Worm (Caenorhabditis elegans) whole organism, young adult: ENCODE results near the gene F55A4.3.

Experiments used
- B0035.1 ChIP-seq: sonication (generic microtip); optimal IDR thresholded peaks from 2 replicates; lab custom pipeline; 2016; ENCODE audit warnings: missing genetic modification characterization, mild to moderate bottlenecking, missing compliant biosample characterization, missing genotype, missing genetic modification reagents
- F10E7.11 ChIP-seq: sonication (generic microtip); optimal IDR thresholded peaks from 2 replicates; lab custom pipeline; 2017; ENCODE audit warnings: mild to moderate bottlenecking, missing genetic modification characterization, moderate library complexity, missing compliant biosample characterization
- F39B2.1 ChIP-seq: fragments of 200-800 bp; sonication (Bioruptor generic); IDR thresholded peaks from 2 replicates; pipeline ENCODE4 v1.3.6; 2022; ENCODE audit warnings: missing genetic modification reagents, missing genetic modification characterization, missing compliant biosample characterization
- F52B5.7 ChIP-seq: sonication (generic microtip); optimal IDR thresholded peaks from 2 replicates; lab custom pipeline; 2016; ENCODE audit warnings: mild to moderate bottlenecking, missing genetic modification characterization, missing compliant biosample characterization
- F57A8.1 ChIP-seq: fragments of 200-800 bp; sonication (Bioruptor generic); optimal IDR thresholded peaks from 2 replicates; lab custom pipeline; 2018; ENCODE audit warnings: mild to moderate bottlenecking, missing genetic modification characterization, moderate library complexity, missing compliant biosample characterization
- T07F8.4 ChIP-seq: sonication (generic microtip); optimal IDR thresholded peaks from 2 replicates; lab custom pipeline; 2016; ENCODE audit warnings: mild to moderate bottlenecking, missing genetic modification characterization, moderate library complexity, missing compliant biosample characterization
- Y53F4B.3 ChIP-seq: fragments of 200-800 bp; sonication (Bioruptor generic); IDR thresholded peaks from 2 replicates; pipeline ENCODE4 v1.3.6; 2022; ENCODE audit warnings: missing genetic modification reagents, missing genetic modification characterization, missing compliant biosample characterization
- ZK185.1 ChIP-seq: sonication (generic microtip); optimal IDR thresholded peaks from 2 replicates; lab custom pipeline; 2016; ENCODE audit warnings: mild to moderate bottlenecking, missing genetic modification characterization, missing compliant biosample characterization; ENCODE audit not compliant: poor library complexity, severe bottlenecking
- ama-1 ChIP-seq, 3 experiments: fragments of 150-350 bp in 1 of 3; sonication (generic microtip) in 2 of 3; optimal IDR thresholded peaks; 2 replicates each; lab custom pipeline; 2014 to 2018; ENCODE audit warnings: missing biosample characterization in 2 of 3, missing genetic modification characterization in 2 of 3, missing genetic modification reagents in 2 of 3
- aptf-2 ChIP-seq: fragments of 200-800 bp; sonication (Bioruptor generic); conservative IDR thresholded peaks from 2 replicates; pipeline ENCODE4 v1.3.6; 2022; ENCODE audit warnings: missing genetic modification reagents, missing genetic modification characterization, missing compliant biosample characterization
- atf-7 ChIP-seq: sonication (generic microtip); optimal IDR thresholded peaks from 2 replicates; lab custom pipeline; 2017; ENCODE audit warnings: mild to moderate bottlenecking, missing genetic modification characterization, missing compliant biosample characterization
- athp-1 ChIP-seq: sonication (generic microtip); optimal IDR thresholded peaks from 2 replicates; lab custom pipeline; 2017; ENCODE audit warnings: mild to moderate bottlenecking, missing genetic modification characterization, missing compliant biosample characterization
- attf-3 ChIP-seq: fragments of 200-800 bp; sonication (Bioruptor generic); conservative IDR thresholded peaks from 2 replicates; pipeline ENCODE4 v1.3.6; 2022; ENCODE audit warnings: missing genetic modification reagents, missing genetic modification characterization, missing compliant biosample characterization
- attf-5 ChIP-seq: fragments of 200-800 bp; sonication (Bioruptor generic); optimal IDR thresholded peaks from 2 replicates; lab custom pipeline; 2018; ENCODE audit warnings: mild to moderate bottlenecking, missing genetic modification characterization, missing compliant biosample characterization
- cebp-1 ChIP-seq, 2 experiments: fragments of 200-800 bp in 1 of 2; sonication (Bioruptor generic) in 1 of 2; sonication (generic microtip) in 1 of 2; IDR thresholded peaks in 1 of 2; optimal IDR thresholded peaks in 1 of 2; 2 replicates each; pipeline versions ENCODE4 v1.3.6 to Lab custom; 2017 to 2022; ENCODE audit warnings: missing compliant biosample characterization in 2 of 2, missing genetic modification characterization in 2 of 2, mild to moderate bottlenecking in 1 of 2, missing genetic modification reagents in 1 of 2, moderate library complexity in 1 of 2
- cebp-2 ChIP-seq: fragments of 200-800 bp; sonication (Bioruptor generic); IDR thresholded peaks from 2 replicates; pipeline ENCODE4 v1.3.6; 2022; ENCODE audit warnings: missing genetic modification characterization, missing compliant biosample characterization
- ceh-27 ChIP-seq: fragments of 200-800 bp; sonication (Bioruptor generic); optimal IDR thresholded peaks from 2 replicates; lab custom pipeline; 2018; ENCODE audit warnings: mild to moderate bottlenecking, missing genetic modification characterization, moderate library complexity, missing compliant biosample characterization
- ceh-58 ChIP-seq: fragments of 200-800 bp; sonication (Bioruptor generic); IDR thresholded peaks from 2 replicates; pipeline ENCODE4 v1.3.6; 2022; ENCODE audit warnings: missing genetic modification characterization, missing compliant biosample characterization
- chd-7 ChIP-seq: sonication (generic microtip); optimal IDR thresholded peaks from 2 replicates; lab custom pipeline; 2016; ENCODE audit warnings: mild to moderate bottlenecking, missing genetic modification characterization, moderate library complexity, missing compliant biosample characterization
- die-1 ChIP-seq: sonication (generic microtip); optimal IDR thresholded peaks from 2 replicates; lab custom pipeline; 2016; ENCODE audit warnings: missing genotype, mild to moderate bottlenecking, missing genetic modification characterization, missing compliant biosample characterization
- dpl-1 ChIP-seq: fragments of 150-350 bp; optimal IDR thresholded peaks from 2 replicates; lab custom pipeline; 2014; ENCODE audit warnings: missing biosample characterization, missing genetic modification reagents, missing genetic modification characterization
- egl-44 ChIP-seq: fragments of 200-800 bp; sonication (Bioruptor generic); IDR thresholded peaks from 2 replicates; pipeline ENCODE4 v1.3.6; 2022; ENCODE audit warnings: missing genetic modification reagents, missing genetic modification characterization, missing compliant biosample characterization
- lin-26 ChIP-seq: fragments of 200-800 bp; sonication (Bioruptor generic); IDR thresholded peaks from 2 replicates; pipeline ENCODE4 v1.3.6; 2022; ENCODE audit warnings: missing genetic modification reagents, missing genetic modification characterization, missing compliant biosample characterization
- lsy-27 ChIP-seq: sonication (generic microtip); optimal IDR thresholded peaks from 2 replicates; lab custom pipeline; 2017; ENCODE audit warnings: missing genetic modification characterization, mild to moderate bottlenecking, missing compliant biosample characterization, antibody characterized with exemption, missing genotype, borderline replicate concordance; ENCODE audit not compliant: insufficient read depth
- madf-3 ChIP-seq: fragments of 200-800 bp; sonication (Bioruptor generic); IDR thresholded peaks from 2 replicates; pipeline ENCODE4 v1.3.6; 2022; ENCODE audit warnings: missing genetic modification reagents, missing genetic modification characterization, missing compliant biosample characterization
- mxl-1 ChIP-seq: sonication (generic microtip); optimal IDR thresholded peaks from 2 replicates; lab custom pipeline; 2016; ENCODE audit warnings: missing genetic modification characterization, missing compliant biosample characterization
- nfya-2 ChIP-seq: fragments of 200-800 bp; sonication (Bioruptor generic); IDR thresholded peaks from 2 replicates; pipeline ENCODE4 v1.3.6; 2022; ENCODE audit warnings: missing genetic modification reagents, missing genetic modification characterization, missing compliant biosample characterization
- nfyb-1 ChIP-seq: fragments of 200-800 bp; sonication (Bioruptor generic); IDR thresholded peaks from 2 replicates; pipeline ENCODE4 v1.3.6; 2022; ENCODE audit warnings: missing genetic modification reagents, missing genetic modification characterization, missing compliant biosample characterization
- nhr-80 ChIP-seq: sonication (generic microtip); optimal IDR thresholded peaks from 2 replicates; lab custom pipeline; 2016; ENCODE audit warnings: missing genetic modification characterization, missing compliant biosample characterization
- pbrm-1 ChIP-seq: fragments of 200-800 bp; sonication (Bioruptor generic); IDR thresholded peaks from 2 replicates; pipeline ENCODE4 v1.3.6; 2022; ENCODE audit warnings: missing genetic modification reagents, missing genetic modification characterization, missing compliant biosample characterization
- somi-1 ChIP-seq: fragments of 200-800 bp; sonication (Bioruptor generic); optimal IDR thresholded peaks from 2 replicates; lab custom pipeline; 2018; ENCODE audit warnings: mild to moderate bottlenecking, missing genetic modification characterization, missing compliant biosample characterization
- tbp1 ChIP-seq: fragments of 200-800 bp; sonication (Bioruptor generic); optimal IDR thresholded peaks from 2 replicates; lab custom pipeline; 2018; ENCODE audit warnings: mild to moderate bottlenecking, missing genetic modification characterization, missing compliant biosample characterization
- unc-130 ChIP-seq: sonication (generic microtip); optimal IDR thresholded peaks from 2 replicates; lab custom pipeline; 2016; ENCODE audit warnings: missing genetic modification reagents, missing genetic modification characterization, missing compliant biosample characterization
- zfh-2 ChIP-seq: fragments of 200-800 bp; sonication (Bioruptor generic); conservative IDR thresholded peaks from 2 replicates; pipeline ENCODE4 v1.3.6; 2022; ENCODE audit warnings: missing genetic modification reagents, missing genetic modification characterization, missing compliant biosample characterization
- ztf-18 ChIP-seq: sonication (generic microtip); optimal IDR thresholded peaks from 2 replicates; lab custom pipeline; 2016; ENCODE audit warnings: missing genotype, mild to moderate bottlenecking, missing genetic modification characterization, missing compliant biosample characterization
- ztf-22 ChIP-seq: fragments of 200-800 bp; sonication (Bioruptor generic); optimal IDR thresholded peaks from 2 replicates; lab custom pipeline; 2018; ENCODE audit warnings: mild to moderate bottlenecking, missing genetic modification characterization, moderate library complexity, missing compliant biosample characterization
- ztf-25 ChIP-seq: fragments of 200-800 bp; sonication (Bioruptor generic); IDR thresholded peaks from 2 replicates; pipeline ENCODE4 v1.3.6; 2022; ENCODE audit warnings: missing genetic modification reagents, missing genetic modification characterization, missing compliant biosample characterization
- ztf-6 ChIP-seq: fragments of 200-800 bp; sonication (Bioruptor generic); IDR thresholded peaks from 2 replicates; pipeline ENCODE4 v1.3.6; 2022; ENCODE audit warnings: missing genetic modification reagents, missing genetic modification characterization, missing compliant biosample characterization

F55A4.3 gene

DNA sequence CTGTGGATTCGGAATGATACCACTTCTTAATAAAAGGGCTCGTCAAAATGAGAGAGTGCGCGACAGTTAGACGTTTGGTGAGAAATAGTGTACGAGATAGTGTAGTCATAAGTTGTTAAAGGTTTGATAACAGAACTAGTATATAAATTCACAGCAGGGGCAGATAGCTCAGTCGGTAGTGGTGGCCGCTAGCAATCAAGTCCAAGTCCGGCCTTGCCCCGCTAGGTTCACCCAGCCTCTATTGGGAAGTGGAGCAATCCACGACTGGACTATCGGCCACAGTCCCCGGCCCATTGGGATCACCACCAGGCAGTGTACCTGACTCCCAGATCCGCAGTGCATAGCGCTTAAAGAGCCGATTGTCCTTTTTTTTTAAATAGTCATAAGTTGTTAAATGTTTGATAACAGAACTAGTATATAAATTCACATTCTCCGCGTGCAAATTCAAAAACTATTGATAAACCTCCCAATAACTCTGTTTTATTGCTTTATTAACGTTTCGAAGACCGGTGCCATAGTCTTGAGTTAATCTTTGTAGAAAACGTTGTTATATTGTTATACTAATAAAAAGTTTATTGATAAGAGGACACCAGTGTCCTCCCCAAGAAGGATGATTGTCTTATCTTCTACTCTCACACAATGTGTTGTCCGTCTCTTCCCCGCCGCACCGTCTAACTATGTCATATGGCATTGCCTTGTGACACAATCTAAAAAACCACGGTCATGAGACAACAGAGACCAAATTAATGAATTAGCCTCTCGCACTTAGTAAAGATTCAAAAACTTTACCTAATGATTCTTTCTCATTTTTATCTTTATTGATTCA is 14.1 kb downstream of the F55A4.3 start (continued):
- TF ChIP-seq ztf-25 (0 out of 2 replicates have a peak, but pooled peaks have one; percentile 17), B0035.1 (tag; lab: Kevin White, UChicago) (peak; percentile 2), F52B5.7 (no peak), aptf-2 (GFP tag; lab: Robert Waterston, UW) (0 out of 2 replicates have a peak, but pooled peaks have one; percentile 17), ama-1 (optimal IDR thresholded peaks at IDR 0.05; lab: Kevin White, UChicago) (peak; percentile 56), ama-1 (GFP tag; optimal IDR thresholded peaks at IDR 0.05; lab: Kevin White, UChicago) (no peak), cebp-1 (GFP tag; IDR thresholded peaks at IDR 0.05; lab: Robert Waterston, UW) (peak; percentile 16; the same call in 1 of the 2 replicates), cebp-1 (tag; optimal IDR thresholded peaks at IDR 0.05; lab: Kevin White, UChicago) (peak; percentile 46), egl-44 (GFP tag; lab: Robert Waterston, UW) (peak; percentile 77), nfyb-1 (peak; percentile 48), somi-1 (GFP tag; lab: Kevin White, UChicago) (peak; percentile 24), F57A8.1 (GFP tag; lab: Kevin White, UChicago) (no peak), athp-1 (tag; lab: Kevin White, UChicago) (no peak), nfya-2 (GFP tag; lab: Robert Waterston, UW) (no peak), ZK185.1 (tag; lab: Kevin White, UChicago) (no peak), ztf-18 (tag; lab: Kevin White, UChicago) (peak; percentile 9), pbrm-1 (GFP tag; lab: Robert Waterston, UW) (peak; percentile 24; the same call in 1 of the 2 replicates), atf-7 (tag; lab: Kevin White, UChicago) (peak; percentile 37), F39B2.1 (GFP tag; lab: Robert Waterston, UW) (no peak), F10E7.11 (tag; lab: Kevin White, UChicago) (no peak), nhr-80 (peak; percentile 87), Y53F4B.3 (GFP tag; lab: Robert Waterston, UW) (no peak), zfh-2 (peak; percentile 63), ceh-27 (GFP tag; lab: Kevin White, UChicago) (no peak), ztf-22 (GFP tag; lab: Kevin White, UChicago) (peak; percentile 67), tbp1 (GFP tag; lab: Kevin White, UChicago) (peak; percentile 62), lin-26 (peak; percentile 63), mxl-1 (tag; lab: Kevin White, UChicago) (no peak), cebp-2 (no peak)

DNA sequence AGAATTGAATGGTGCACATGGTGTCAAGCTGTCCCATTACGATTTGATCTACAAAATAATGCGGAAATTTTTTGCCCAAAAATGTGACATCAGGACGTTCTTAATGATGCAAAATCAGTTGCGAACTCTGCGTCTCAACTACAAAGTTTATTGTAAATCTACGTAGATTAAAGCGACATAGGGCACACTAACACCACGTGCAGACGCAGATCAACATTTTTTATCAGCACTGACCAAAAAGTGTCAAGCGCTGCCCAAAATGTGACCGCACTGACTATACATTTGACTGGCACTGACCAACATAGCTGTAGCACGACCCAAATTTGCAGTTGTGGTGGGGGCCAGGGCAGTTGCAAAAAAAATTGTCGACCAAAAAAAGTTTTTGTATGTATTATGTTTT is 15.4 kb downstream of the F55A4.3 start:
- TF ChIP-seq nhr-80 (peak; percentile 48), cebp-1 (GFP tag; IDR thresholded peaks at IDR 0.05; lab: Robert Waterston, UW) (no peak), cebp-1 (tag; optimal IDR thresholded peaks at IDR 0.05; lab: Kevin White, UChicago) (no peak), die-1 (tag; lab: Kevin White, UChicago) (no peak), lsy-27 (tag; lab: Kevin White, UChicago) (no peak), ceh-58 (0 out of 2 replicates have a peak, but pooled peaks have one; percentile 22), attf-5 (no peak), madf-3 (no peak), ztf-6 (no peak), attf-3 (GFP tag; lab: Robert Waterston, UW) (no peak), lin-26 (no peak), T07F8.4 (tag; lab: Kevin White, UChicago) (no peak), egl-44 (GFP tag; lab: Robert Waterston, UW) (no peak), unc-130 (GFP tag; lab: Kevin White, UChicago) (no peak), dpl-1 (no peak), chd-7 (tag; lab: Kevin White, UChicago) (no peak)
